Fruit fly (Drosophila melanogaster): ENCODE results near the gene CG33107.

dm6 chr3R:22565732-22566131, 18.8 kb downstream of the CG33107 start:
- TF ChIP-seq CG8478 (optimal IDR thresholded peaks at IDR 0.05) (no peak), CTCF (optimal IDR thresholded peaks at IDR 0.05) (no peak)
